Fruit fly (Drosophila melanogaster) S2 (cell line): ENCODE measurements around the gene CG42673.

Source experiments
- CG8478 ChIP-seq: fragments of >200 bp; optimal IDR thresholded peaks from 2 replicates; lab custom pipeline; 2018
- CTCF ChIP-seq, 2 experiments: fragments of >200 bp; optimal IDR thresholded peaks; 2 replicates each; lab custom pipeline; 2018

dm6 chr3L:9613960-9614588 lies 67.1 kb downstream of the CG42673 start:
- TF ChIP-seq CG8478 (lab: Kevin White, UChicago) (no peak), CTCF (optimal IDR thresholded peaks at IDR 0.05; lab: Kevin White, UChicago) (peak; percentile 82 to 96)
